Worm (Caenorhabditis elegans): ENCODE results near the gene faah-6.

faah-6 gene

ce11 chrIII:11636740-11637139 lies 13.5 kb upstream of the faah-6 start, which contains the start of gene tbx-33:
Gene tbx-33 (minus strand): TSS chrIII:11636840.
- TF ChIP-seq unc-62 (GFP tag; optimal IDR thresholded peaks at IDR 0.05 in 1 of 2) (peak in 1 of 2 experiments; percentile 10), unc-62 (tag; optimal IDR thresholded peaks at IDR 0.05) (no peak), dmd-8 (GFP tag; IDR thresholded peaks at IDR 0.05) (no peak)

ce11 chrIII:11641347-11641746 lies 8.9 kb upstream of the faah-6 start:
- peak; percentile 9 for TF ChIP-seq rbr-2 (tag; optimal IDR thresholded peaks at IDR 0.05)
- TF ChIP-seq zip-2 (tag; optimal IDR thresholded peaks at IDR 0.05): no peak
- 0 out of 2 replicates have a peak, but pooled peaks have one; percentile 23 for TF ChIP-seq dmd-9 (GFP tag; IDR thresholded peaks at IDR 0.05)
- TF ChIP-seq hlh-30 (tag; optimal IDR thresholded peaks at IDR 0.05; ENCODE audit: insufficient read depth): peak; percentile 1
- TF ChIP-seq fkh-10 (GFP tag; optimal IDR thresholded peaks at IDR 0.05): peak; percentile 31
- TF ChIP-seq mep-1 (tag; optimal IDR thresholded peaks at IDR 0.05): no peak
- TF ChIP-seq egl-27 (tag; optimal IDR thresholded peaks at IDR 0.05): no peak
- TF ChIP-seq ctbp-1 (GFP tag; IDR thresholded peaks at IDR 0.05): 0 out of 2 replicates have a peak, but pooled peaks have one; percentile 39
- TF ChIP-seq ces-1 (GFP tag; optimal IDR thresholded peaks at IDR 0.05): peak; percentile 37

- TF ChIP-seq D1046.2 (GFP tag; IDR thresholded peaks at IDR 0.05): 0 out of 2 replicates have a peak, but pooled peaks have one; percentile 18
- no peak for TF ChIP-seq F44E2.7 (GFP tag; IDR thresholded peaks at IDR 0.05)
- peak; percentile 81 for TF ChIP-seq set-16 (GFP tag; IDR thresholded peaks at IDR 0.05)
Observed at ce11 chrIII:11651430-11651829, 1.2 kb downstream of the faah-6 start.

ce11 chrIII:11656389-11656788 lies 6.1 kb downstream of the faah-6 start:
- no peak for TF ChIP-seq zfp-2 (tag; optimal IDR thresholded peaks at IDR 0.05)
- TF ChIP-seq ceh-62 (tag; optimal IDR thresholded peaks at IDR 0.05): no peak
- TF ChIP-seq zfp-3 (GFP tag; conservative IDR thresholded peaks at IDR 0.05): no peak
- TF ChIP-seq zag-1 (tag; optimal IDR thresholded peaks at IDR 0.05): no peak

ce11 chrIII:11657185-11657817 lies 7.0 kb downstream of the faah-6 start, which contains the start of gene crh-1:
Gene crh-1 (plus strand): TSS chrIII:11657767.
- TF ChIP-seq spr-1 (tag; optimal IDR thresholded peaks at IDR 0.05): peak; percentile 45
- no peak for TF ChIP-seq snpc-4 (tag; optimal IDR thresholded peaks at IDR 0.05)
- peak in 1 of 2 experiments; percentile 35 for TF ChIP-seq daf-16 (GFP tag; optimal IDR thresholded peaks at IDR 0.05)
- TF ChIP-seq daf-16 (tag; optimal IDR thresholded peaks at IDR 0.05): peak; percentile 86
- no peak for TF ChIP-seq ZK337.2 (GFP tag; IDR thresholded peaks at IDR 0.05)
- no peak for TF ChIP-seq mxl-2 (GFP tag; conservative IDR thresholded peaks at IDR 0.05)
- peak; percentile 98 for TF ChIP-seq hlh-30 (tag; optimal IDR thresholded peaks at IDR 0.05; ENCODE audit: insufficient read depth)
- TF ChIP-seq pha-4 (GFP tag; IDR thresholded peaks at IDR 0.05): 0 out of 2 replicates have a peak, but pooled peaks have one; percentile 60
- peak; percentile 57 for TF ChIP-seq pha-4 (tag; optimal IDR thresholded peaks at IDR 0.05)
- TF ChIP-seq ceh-32 (tag; optimal IDR thresholded peaks at IDR 0.05; ENCODE audit: poor library complexity): no peak
- no peak for TF ChIP-seq ceh-62 (tag; optimal IDR thresholded peaks at IDR 0.05)
- no peak for TF ChIP-seq vab-7 (GFP tag; IDR thresholded peaks at IDR 0.05)
- no peak for TF ChIP-seq lim-7 (GFP tag; IDR thresholded peaks at IDR 0.05)
- TF ChIP-seq lin-13 (GFP tag; optimal IDR thresholded peaks at IDR 0.05): peak; percentile 69
- 0 out of 2 replicates have a peak, but pooled peaks have one; percentile 41 for TF ChIP-seq zfp-3 (GFP tag; conservative IDR thresholded peaks at IDR 0.05)
- peak in 1 of 2 experiments; percentile 85 for TF ChIP-seq lsy-2 (tag; optimal IDR thresholded peaks at IDR 0.05)
- peak; percentile 52 for TF ChIP-seq T26A8.4 (GFP tag; IDR thresholded peaks at IDR 0.05)
- TF ChIP-seq mdl-1 (tag; optimal IDR thresholded peaks at IDR 0.05): peak in 1 of 2 experiments; percentile 62
- TF ChIP-seq Y5F2A.4 (GFP tag; optimal IDR thresholded peaks at IDR 0.05): no peak
- TF ChIP-seq mes-2 (tag; optimal IDR thresholded peaks at IDR 0.05; ENCODE audit: poor library complexity, severe bottlenecking): peak; percentile 79
- peak; percentile 61 for TF ChIP-seq hmg-1.1 (GFP tag; IDR thresholded peaks at IDR 0.05)
- TF ChIP-seq snpc-1.2 (GFP tag; IDR thresholded peaks at IDR 0.05): no peak
- TF ChIP-seq lin-29 (GFP tag; IDR thresholded peaks at IDR 0.05): no peak
- no peak for TF ChIP-seq F44E2.7 (GFP tag; IDR thresholded peaks at IDR 0.05)
- TF ChIP-seq nhr-237 (tag; optimal IDR thresholded peaks at IDR 0.05): no peak
- peak; percentile 47; the same call in 1 of the 2 replicates for TF ChIP-seq ceh-20 (GFP tag; IDR thresholded peaks at IDR 0.05)
- peak; percentile 63 for TF ChIP-seq nhr-102 (tag; optimal IDR thresholded peaks at IDR 0.05)
- TF ChIP-seq nhr-111 (GFP tag; optimal IDR thresholded peaks at IDR 0.05): no peak
